Fruit fly (Drosophila melanogaster) S2 (cell line): ENCODE results near the gene pn.

Source experiments
- CG8478 ChIP-seq: fragments of >200 bp; optimal IDR thresholded peaks from 2 replicates; lab custom pipeline; 2018
- CTCF ChIP-seq, 2 experiments: fragments of >200 bp; optimal IDR thresholded peaks; 2 replicates each; lab custom pipeline; 2018

The pn gene

DNA sequence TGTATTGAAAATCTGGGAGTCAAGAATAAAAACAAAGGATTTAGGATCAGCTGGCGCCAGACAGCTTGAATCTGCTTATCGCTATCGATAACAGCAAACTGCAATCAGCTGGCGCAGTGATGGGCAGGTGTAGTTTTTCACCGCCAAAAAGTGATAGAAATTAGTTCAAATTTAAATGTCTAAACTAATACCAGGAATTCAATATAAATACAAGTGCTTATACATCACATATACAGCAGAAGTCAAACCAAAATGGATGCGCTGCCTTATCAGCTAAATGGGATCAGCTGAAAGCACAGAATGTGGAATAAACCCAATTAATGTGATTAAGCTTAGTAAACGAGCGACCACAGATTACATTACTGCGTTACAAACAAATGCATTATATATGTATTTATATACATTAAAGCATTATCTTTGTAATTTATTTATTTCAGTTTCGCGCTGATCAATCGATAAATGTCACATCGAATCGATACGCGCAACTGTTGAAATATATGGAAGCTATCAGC, at the start of gene pn:
Gene pn (plus strand): TSS at position 462 of the 512 bp plus-strand sequence.
- TF ChIP-seq CTCF (optimal IDR thresholded peaks at IDR 0.05; lab: Kevin White, UChicago) (no peak), CG8478 (no peak)

DNA sequence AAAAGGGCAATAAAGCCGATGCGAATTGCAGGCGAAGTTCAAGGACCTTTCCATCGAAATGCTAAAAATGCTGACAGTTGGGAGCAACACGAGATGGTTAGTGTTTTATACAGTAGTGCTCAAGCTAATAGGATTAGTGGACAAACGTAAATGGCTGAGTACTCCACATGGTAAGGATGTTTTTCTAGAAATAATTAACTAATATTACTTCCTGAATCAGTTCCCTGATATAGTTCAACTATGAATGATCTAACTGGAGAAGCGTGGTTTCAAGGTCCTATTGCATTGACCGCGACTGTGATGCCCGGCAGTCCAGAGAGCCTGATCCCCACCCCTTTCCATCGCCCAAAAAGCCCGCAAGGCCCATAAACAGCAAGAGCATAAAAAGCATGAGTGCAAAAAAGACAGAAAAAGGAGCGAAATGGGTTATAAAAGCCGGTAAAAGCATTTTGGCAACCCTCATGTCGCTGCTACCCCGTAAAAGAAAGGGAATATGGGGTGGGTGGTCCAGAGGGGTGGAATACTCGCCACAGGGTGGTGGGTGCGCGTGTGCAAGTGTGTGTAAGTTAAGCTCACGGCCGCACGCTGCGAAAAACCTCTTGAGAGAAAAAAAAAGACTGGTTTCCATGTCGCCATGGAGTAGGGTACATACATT, 46.7 kb upstream of the pn start:
- TF ChIP-seq CTCF (optimal IDR thresholded peaks at IDR 0.05; lab: Kevin White, UChicago), result no peak
- TF ChIP-seq CG8478, result no peak

DNA sequence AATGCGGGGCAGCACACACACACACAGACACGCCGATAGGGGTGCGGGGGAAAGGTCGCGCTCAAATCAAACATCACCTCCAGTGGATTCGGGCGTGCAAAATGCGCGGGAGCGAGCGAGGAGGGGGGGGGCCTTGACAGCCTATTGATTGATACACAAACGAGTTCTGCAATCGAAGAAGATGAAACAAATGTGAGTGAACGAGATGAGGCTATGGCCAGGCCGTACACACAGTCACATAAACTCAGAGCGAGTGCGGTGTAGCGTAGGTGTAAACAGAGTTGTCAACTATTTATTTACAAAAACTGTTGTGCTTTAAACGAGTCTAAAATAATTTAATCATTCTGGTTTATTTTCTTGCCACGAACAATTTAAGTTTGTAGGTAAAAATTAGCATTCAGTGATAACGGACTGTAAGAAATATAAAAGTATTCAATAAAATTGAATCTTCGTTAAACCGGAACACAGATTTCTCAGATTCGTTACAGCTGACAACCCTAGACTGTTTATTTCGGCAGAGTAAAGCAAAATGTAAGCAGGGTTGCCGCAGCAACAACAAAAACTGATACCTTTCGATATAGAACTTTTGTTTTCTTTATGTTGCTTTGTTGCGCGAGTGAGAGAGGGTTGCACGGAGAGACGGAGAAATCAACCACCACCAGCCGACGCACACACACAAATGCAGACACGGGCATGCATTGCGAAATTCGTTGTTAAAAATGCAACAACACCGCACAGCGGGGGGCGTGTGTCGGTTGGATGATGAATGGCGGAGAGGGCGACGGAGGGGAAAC, 45.8 kb upstream of the pn start:
- TF ChIP-seq CTCF (optimal IDR thresholded peaks at IDR 0.05; lab: Kevin White, UChicago), result no peak
- no peak for TF ChIP-seq CG8478

DNA sequence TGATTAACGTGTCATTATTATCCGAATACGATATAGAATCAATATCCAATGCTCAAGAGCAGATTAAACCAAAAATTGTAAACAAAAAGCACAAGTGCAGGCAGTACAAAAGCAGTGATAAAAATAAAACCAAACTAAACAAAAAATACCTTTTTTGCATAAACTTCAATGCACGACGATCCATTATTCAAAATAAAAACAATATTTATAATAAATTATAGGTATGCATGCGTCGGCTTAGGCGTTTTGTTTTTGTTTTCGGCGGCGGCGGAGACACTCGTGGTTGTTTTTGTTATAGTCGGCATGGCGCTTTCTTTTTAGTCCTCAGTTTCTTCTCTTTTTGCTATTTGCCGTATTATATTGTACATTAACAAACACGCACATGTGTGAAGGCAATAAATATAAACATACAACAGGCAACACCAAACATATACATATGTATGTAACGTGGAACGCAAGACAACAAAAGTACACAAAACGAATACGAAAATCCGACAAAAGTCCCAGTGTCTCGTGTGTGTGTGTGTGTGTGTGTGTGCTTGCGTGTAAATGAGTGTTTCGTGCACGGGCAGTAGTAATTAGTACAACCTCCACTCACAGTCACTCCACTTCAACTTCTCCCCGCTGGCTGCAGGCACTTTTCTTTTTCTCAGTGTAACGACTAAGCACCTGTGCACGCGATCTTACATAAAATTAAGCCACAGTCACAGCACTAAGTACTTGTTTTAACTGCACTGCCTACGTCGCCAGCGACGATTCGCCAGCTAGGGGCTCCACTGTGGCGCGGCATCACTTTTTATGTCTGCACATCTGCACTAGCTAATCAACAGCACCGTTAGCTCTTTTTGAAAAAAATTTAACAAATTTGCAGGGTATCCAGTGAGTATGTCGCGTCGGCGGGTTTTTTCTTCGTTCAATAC, 44.9 kb upstream of the pn start:
- TF ChIP-seq CTCF (optimal IDR thresholded peaks at IDR 0.05; lab: Kevin White, UChicago), result no peak
- TF ChIP-seq CG8478, result no peak

DNA sequence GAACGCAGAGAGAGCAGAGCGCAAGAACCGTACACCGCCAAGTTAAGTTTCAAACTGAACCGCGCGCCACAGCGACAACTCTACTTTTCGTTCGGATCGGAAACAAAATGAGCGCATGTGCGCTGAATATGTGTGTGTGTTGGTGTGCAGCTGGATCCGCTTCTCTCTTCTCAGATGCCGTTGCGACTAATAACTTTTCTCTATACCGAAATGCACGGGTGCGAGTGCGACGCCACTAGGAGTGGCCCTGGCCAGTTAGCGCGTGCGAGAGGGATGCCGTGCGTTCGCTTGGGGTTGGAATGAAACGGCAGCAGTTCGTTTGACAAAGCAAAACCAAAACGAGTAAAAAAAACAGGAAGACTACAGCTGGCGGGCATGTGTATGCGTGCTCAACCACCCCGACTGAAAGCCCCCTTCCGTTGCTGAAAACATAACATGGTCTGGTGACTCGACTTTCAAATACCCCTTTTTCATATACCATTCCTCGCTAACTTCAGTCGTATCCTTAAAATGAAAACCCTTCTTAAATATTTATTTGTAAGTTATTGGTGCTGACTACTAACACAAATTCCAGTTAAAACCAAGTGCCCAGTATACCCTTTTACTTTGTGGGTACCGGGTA, 44.1 kb upstream of the pn start:
- TF ChIP-seq CTCF (optimal IDR thresholded peaks at IDR 0.05; lab: Kevin White, UChicago) (peak in 1 of 2 experiments; percentile 23), CG8478 (peak; percentile 30)

DNA sequence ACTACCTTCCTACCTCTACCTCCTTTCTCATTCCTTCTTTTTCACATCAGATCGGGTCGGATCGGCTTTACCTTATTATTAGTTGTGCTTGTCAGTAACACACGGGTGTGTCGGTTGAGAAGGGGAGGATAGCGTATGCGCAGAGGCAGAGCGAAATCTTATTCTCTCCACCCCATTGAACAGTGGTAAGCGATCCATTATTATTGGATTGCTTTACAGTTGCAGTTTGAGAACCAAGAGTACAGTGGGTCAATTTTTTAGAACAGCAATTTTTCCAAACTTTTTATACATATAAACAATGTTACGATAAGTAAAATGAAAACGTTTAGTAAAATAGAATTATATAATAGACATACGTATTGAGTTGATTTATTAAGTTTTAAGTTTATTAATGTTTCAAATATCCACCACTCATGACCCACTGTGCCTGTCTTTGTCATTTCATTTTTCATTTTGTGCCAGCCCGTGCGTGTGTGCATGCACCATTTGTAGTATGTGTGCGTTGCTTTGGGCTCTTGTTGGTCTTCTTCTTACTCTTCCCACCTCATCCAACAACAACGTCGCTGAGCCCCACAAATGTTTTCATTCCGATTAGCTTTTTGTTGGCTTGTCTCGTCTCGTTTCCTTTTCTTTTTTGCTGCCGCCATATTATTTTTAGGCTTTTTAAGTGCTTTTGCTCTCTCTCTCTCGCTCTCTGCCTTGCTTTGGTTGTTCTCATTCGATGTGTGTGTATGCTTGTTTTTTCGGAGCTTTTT, 43.2 kb upstream of the pn start:
- no peak for TF ChIP-seq CG8478
- TF ChIP-seq CTCF (optimal IDR thresholded peaks at IDR 0.05; lab: Kevin White, UChicago), result no peak

DNA sequence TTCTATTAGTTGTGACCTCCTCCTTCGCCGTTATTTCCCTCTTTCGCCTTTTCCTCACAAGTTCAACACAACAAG, 42.8 kb upstream of the pn start, which contains the start of gene ph-p:
Gene ph-p (minus strand): TSS at position 30 of the 75 bp plus-strand sequence.
- TF ChIP-seq CTCF (optimal IDR thresholded peaks at IDR 0.05; lab: Kevin White, UChicago), result no peak
- TF ChIP-seq CG8478, result no peak

DNA sequence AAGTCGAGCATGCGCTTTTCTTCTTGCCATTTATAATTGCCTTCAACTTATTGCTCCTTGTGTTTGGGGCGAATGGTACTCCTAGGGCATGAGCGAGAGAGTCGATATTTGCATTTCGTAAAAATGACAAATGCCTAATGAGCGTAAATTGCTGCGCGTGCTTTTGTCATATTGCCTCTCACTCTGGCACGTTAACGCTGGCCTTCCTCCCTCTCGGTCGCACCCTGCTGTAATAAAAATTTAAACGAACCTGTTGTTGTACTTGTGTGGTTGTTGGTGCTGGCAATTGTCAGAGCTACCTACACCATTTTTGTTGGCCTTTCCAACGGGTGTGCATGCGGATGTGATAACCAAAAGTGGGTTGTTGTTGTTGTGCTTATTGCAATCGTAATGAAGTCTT, 42.6 kb upstream of the pn start:
- no peak for TF ChIP-seq CG8478

DNA sequence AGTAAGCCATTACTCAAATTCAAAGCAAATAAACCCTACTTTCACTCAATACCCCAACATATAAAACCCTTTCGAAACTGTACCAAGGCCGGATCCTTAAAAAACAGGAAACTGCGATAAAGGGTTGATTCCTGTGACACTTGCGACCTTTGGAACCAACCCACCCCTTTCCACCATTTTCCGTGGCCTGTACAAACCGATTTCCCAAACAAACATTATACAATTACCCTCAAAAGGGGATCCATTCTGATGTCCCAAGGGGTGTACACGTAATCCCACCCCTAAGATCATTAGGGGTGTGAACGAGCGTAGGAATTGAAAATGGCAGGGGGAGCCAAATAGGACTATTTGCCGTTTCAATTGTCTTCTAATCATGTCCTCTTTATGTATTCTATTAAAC, 41.4 kb upstream of the pn start:
- TF ChIP-seq CG8478, result no peak
- TF ChIP-seq CTCF (optimal IDR thresholded peaks at IDR 0.05; lab: Kevin White, UChicago), result no peak

DNA sequence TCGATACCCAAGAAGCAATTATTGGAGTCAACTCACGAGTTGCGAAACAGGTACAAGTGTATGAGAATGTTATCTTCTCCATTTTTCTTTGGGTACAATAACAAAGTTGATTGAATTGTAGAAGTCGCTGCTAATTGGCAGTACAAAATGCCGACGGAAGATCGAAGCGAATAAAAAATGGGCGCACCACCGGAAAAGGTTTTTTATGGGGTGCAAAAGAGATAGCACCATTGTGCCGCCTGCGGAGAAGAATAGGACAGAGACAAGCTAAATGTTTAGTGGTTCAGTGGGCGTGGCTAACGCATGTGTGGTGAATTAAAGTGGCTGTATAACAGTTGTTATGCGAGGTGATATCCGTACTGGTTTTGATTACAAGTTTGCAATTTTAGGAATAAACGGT, 40.5 kb upstream of the pn start:
- TF ChIP-seq CG8478, result no peak
- TF ChIP-seq CTCF (optimal IDR thresholded peaks at IDR 0.05; lab: Kevin White, UChicago), result no peak

DNA sequence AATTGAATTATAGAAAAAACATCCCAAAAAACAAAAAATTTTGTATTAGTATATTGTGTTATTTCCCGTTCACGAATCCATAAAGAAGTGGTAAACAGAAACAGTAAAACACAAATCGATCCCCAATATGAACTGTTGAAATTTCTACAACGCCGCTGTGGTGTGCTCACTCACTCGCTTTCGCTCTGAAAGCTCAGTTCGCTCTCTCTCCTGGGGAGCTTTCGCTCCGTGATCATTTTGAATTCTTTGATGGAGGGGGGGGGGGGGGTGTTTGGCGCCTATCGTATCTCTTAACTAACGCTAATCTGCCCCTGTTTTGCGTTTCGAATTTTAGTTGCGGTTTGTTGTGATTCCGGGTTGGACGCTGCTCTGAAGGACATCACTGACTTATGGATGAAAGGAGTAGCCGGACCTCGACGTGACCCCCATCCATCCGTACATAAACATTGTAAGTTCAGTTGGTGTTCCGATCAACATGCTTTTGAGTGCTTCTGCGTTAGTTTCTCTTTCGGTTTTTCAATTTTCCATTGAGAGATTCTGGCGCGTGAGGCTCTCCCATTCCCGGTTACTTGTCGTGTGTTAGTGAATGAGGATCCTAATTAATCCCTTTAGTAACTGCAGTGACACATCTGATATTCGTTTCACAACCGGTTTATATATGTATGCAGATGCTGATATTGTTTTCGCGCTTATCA, 39.7 kb upstream of the pn start, which contains the start of gene D2hgdh:
Gene D2hgdh (plus strand): TSS at position 331 of the 695 bp plus-strand sequence.
- TF ChIP-seq CTCF (optimal IDR thresholded peaks at IDR 0.05; lab: Kevin White, UChicago) (no peak), CG8478 (no peak)

DNA sequence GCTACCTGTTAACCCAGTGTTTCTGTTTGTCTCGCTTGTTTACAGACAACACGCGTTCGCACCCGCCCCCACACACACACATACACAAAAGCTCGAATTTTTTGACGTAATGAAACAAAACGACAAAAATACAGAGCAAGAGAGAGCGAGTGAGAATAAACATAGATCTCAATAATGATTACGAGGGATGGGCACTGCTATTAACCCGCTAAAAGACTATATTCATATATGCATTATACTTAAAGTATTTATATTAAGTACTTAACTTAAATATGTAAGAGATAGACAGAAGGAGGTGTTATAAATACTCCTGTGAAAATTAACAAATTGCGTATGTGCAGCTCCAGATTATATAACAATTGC, 39.2 kb upstream of the pn start:
- TF ChIP-seq CG8478, result no peak
- TF ChIP-seq CTCF (optimal IDR thresholded peaks at IDR 0.05; lab: Kevin White, UChicago), result no peak

DNA sequence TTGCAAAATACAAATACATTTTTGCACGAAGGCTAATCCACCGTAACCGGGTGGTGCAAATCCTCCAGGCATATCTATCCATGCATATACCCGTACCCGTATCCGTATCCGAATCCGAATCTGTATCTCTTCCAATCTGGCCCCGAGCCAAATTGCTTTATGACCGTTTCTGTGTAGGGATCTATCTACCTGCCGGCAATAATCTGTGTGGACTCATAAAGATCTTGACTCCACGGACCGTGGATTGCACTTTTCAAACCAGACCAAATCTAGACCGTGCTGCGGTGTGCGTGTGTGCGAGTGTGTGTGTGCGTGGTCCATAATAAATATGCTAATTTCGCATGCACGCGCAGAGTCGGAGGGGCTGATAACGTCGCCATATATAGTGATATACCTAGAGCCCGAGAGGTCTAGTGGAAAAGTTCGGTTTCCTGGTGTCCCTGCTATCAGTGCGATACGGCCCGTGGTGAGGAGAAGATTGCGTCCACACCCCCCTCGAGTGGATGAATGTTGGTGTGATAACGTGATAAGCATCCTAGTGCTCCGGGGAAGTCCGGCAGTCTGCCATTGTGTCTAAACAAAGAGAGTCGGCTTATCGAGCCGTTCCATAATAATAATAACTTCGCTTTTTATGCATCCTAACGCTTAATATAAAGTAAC, 38.6 kb upstream of the pn start:
- TF ChIP-seq CTCF (optimal IDR thresholded peaks at IDR 0.05; lab: Kevin White, UChicago), result no peak
- no peak for TF ChIP-seq CG8478

DNA sequence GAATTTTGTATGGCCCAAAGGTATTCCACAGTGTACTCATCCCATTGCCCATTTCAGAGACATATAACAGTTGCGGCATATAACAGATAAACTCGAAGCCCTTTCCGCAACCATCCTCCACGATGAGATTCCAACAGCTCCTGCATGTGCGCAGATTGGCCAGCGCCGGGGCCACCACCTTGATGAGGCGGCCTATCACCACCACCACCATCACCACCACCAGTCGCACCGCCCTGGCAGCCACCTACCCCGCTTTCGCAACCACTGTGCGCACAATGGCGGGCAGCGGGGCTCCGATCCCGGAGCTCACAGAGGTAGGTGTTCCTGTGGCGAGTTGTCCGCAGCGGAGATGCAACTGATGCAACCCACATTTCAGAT, 38.1 kb upstream of the pn start:
- TF ChIP-seq CTCF (optimal IDR thresholded peaks at IDR 0.05; lab: Kevin White, UChicago) (no peak), CG8478 (no peak)
